Fruit fly (Drosophila melanogaster) S2 (cell line): ENCODE data around the gene Bulli.

Experiments used
- CG8478 ChIP-seq: fragments of >200 bp; optimal IDR thresholded peaks from 2 replicates; lab custom pipeline; 2018
- CTCF ChIP-seq, 2 experiments: fragments of >200 bp; optimal IDR thresholded peaks; 2 replicates each; lab custom pipeline; 2018

- TF ChIP-seq CG8478: no peak
- TF ChIP-seq CTCF (optimal IDR thresholded peaks at IDR 0.05; lab: Kevin White, UChicago): no peak
Observed at dm6 chr3L:6469508-6469907, 19.0 kb upstream of the Bulli start.
